Fruit fly (Drosophila melanogaster) whole organism, adult: Measurements from ENCODE around the gene Edg84A.

Experiments used
- CG5204 ChIP-seq: fragments of 200-800 bp; sonication (Bioruptor generic); optimal IDR thresholded peaks from 2 replicates; lab custom pipeline; 2016; ENCODE audit warnings: missing biosample characterization, missing genetic modification characterization
- Crg-1 ChIP-seq: fragments of 200-800 bp; sonication (Bioruptor generic); optimal IDR thresholded peaks from 2 replicates; lab custom pipeline; 2016; ENCODE audit warnings: missing biosample characterization, missing genetic modification characterization
- Hr96 ChIP-seq: fragments of 200-800 bp; sonication (Bioruptor generic); optimal IDR thresholded peaks from 2 replicates; lab custom pipeline; 2016; ENCODE audit warnings: missing biosample characterization, missing genetic modification characterization
- bab1 ChIP-seq: fragments of 200-800 bp; sonication (Bioruptor generic); optimal IDR thresholded peaks from 3 replicates; lab custom pipeline; 2019; ENCODE audit warnings: missing biosample characterization, mild to moderate bottlenecking, missing genetic modification characterization, moderate library complexity
- cnc ChIP-seq, 2 experiments: fragments of >200 bp; optimal IDR thresholded peaks; 2 replicates each; lab custom pipeline; 2017
- kay ChIP-seq: fragments of 200-800 bp; sonication (Bioruptor generic); peaks from one replicate; lab custom pipeline; 2016; ENCODE audit warnings: missing biosample characterization, missing genetic modification characterization, borderline replicate concordance
- ovo ChIP-seq: fragments of 200-800 bp; sonication (Bioruptor generic); optimal IDR thresholded peaks from 2 replicates; lab custom pipeline; 2016; ENCODE audit warnings: missing biosample characterization, missing genetic modification characterization
- pad ChIP-seq: fragments of 200-800 bp; sonication (Bioruptor generic); optimal IDR thresholded peaks from 3 replicates; lab custom pipeline; 2017; ENCODE audit warnings: missing biosample characterization, missing genetic modification characterization, mild to moderate bottlenecking, moderate library complexity, missing genetic modification reagents
- toe ChIP-seq: fragments of 200-800 bp; sonication (Bioruptor generic); optimal IDR thresholded peaks from 2 replicates; lab custom pipeline; 2016; ENCODE audit warnings: missing biosample characterization, missing genetic modification characterization

DNA sequence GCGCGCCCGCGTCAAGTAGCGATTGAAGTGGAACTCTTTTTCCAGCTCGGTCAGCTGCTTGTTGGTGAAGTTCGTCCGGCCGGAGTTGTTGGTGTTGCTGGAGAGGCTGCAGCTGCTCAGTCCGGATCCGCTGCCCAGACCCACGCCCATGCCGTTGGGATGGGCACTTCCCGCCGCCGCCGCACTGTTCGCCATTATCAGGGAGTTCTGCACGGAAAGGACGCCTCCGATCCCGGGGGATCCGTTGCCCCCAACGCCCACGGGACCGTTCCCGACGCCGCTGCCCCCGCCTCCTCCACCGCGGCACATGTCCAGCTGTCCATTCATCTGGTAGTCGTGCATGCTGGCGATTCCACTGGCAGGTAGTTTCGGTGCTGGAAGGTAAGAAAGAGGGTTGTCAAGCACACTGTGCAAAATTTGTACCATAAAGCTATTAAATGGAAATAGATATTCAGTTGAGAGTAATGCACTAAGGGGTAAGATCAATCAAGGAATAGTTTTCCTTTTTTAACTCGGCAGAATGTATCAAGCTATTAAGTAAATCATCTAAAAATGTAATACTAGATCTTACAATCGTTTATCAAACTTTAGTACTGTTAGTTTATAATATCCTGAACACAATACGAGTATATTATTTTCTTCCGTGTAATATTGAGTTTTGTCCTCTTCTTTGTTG lies 21.5 kb upstream of the Edg84A start:
- TF ChIP-seq Hr96 (GFP tag; lab: Kevin White, UChicago) (no peak), kay (GFP tag; lab: Kevin White, UChicago) (no peak), cnc (optimal IDR thresholded peaks at IDR 0.05; lab: Kevin White, UChicago) (no peak), toe (GFP tag; lab: Kevin White, UChicago) (no peak), ovo (GFP tag; lab: Kevin White, UChicago) (no peak), bab1 (no peak), CG5204 (GFP tag; lab: Kevin White, UChicago) (no peak), Crg-1 (GFP tag; lab: Kevin White, UChicago) (no peak), pad (no peak)
